Fruit fly (Drosophila melanogaster): Measurements from ENCODE around the gene yellow-e.

Gene yellow-e

DNA sequence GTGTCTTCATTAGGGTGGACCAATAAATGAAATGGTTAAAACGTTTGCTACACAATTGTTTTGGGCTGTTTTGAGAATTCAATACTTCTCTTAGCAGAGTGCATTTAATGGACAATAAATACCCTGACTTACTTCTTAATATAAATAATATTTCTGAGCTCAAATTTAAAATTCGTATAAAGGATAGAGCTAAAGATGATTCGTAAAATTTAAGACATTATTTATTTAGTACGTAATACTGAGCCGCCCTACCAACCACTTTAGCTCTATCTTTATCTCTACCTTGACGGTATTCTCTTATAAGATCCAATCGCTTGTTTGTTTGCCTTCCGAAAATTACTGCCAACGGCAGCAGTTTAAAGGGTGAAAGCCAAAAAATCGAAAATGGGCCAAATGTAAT lies 18.5 kb upstream of the yellow-e start (continued):
- TF ChIP-seq Hr39 (GFP tag; optimal IDR thresholded peaks at IDR 0.05), result peak; percentile 65
- TF ChIP-seq fkh (GFP tag; optimal IDR thresholded peaks at IDR 0.05), result peak; percentile 14
- peak; percentile 46 for TF ChIP-seq fd85E (GFP tag; optimal IDR thresholded peaks at IDR 0.05)
- peak; percentile 72 for TF ChIP-seq CG16779 (tag; optimal IDR thresholded peaks at IDR 0.05)
- TF ChIP-seq svp (GFP tag), result peak; percentile 83
- no peak for TF ChIP-seq CG6854 (GFP tag; optimal IDR thresholded peaks at IDR 0.05)
- peak; percentile 32 for TF ChIP-seq CG11902 (GFP tag; optimal IDR thresholded peaks at IDR 0.05)
- TF ChIP-seq CG31627 (GFP tag; optimal IDR thresholded peaks at IDR 0.05), result peak; percentile 62
- peak; percentile 77 for TF ChIP-seq CG10669 (GFP tag; optimal IDR thresholded peaks at IDR 0.05)
- peak; percentile 44 to 64 for TF ChIP-seq ss (GFP tag; optimal IDR thresholded peaks at IDR 0.05)
- peak; percentile 89 for TF ChIP-seq CG34406 (GFP tag; optimal IDR thresholded peaks at IDR 0.05)
- TF ChIP-seq CG7368 (GFP tag; optimal IDR thresholded peaks at IDR 0.05), result peak; percentile 80
- TF ChIP-seq CG3032 (tag; optimal IDR thresholded peaks at IDR 0.05), result peak; percentile 78
- TF ChIP-seq Lpt (GFP tag; optimal IDR thresholded peaks at IDR 0.05), result peak; percentile 42
- TF ChIP-seq dac (GFP tag; optimal IDR thresholded peaks at IDR 0.05), result peak; percentile 38
- peak; percentile 94 for TF ChIP-seq CG8119 (GFP tag; IDR thresholded peaks at IDR 0.05)
- peak; percentile 91 for TF ChIP-seq OdsH (GFP tag; optimal IDR thresholded peaks at IDR 0.05)
- peak; percentile 23 for TF ChIP-seq Ets21C (GFP tag; optimal IDR thresholded peaks at IDR 0.05)

DNA sequence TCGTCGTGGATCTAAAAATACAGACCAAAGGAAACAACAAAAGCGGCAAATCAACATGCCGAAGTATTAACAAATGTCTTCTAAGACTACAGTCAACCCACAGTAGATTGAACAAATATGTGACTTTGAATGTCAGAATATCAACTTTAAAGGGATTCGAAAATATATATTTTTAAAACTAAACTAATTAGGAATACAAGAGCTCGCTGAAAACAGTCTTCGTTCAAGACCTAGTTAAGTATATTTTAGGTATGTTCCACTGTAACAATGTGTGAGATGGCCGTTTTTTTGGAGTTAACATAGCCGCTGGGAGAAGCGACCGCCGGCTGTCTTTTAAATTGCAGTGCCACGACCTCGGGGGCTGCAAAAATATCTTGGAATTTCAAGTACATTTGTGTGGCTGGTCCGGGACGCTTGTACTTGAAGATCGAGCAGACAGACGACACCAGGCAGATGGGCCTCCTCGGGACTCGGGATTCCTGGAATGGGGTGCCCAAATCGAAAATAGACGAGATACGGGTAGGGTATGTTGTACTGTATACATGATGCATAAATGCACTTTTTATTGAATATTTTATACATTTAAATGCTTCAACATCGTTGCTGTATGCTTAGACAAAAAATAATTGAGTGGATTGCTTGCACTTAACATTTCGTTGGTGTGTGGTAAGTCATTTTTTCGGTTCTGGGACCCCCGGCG lies 13.4 kb upstream of the yellow-e start:
- TF ChIP-seq Eip93F (GFP tag; optimal IDR thresholded peaks at IDR 0.05), result no peak
- peak; percentile 85 for TF ChIP-seq CG15336 (GFP tag; IDR thresholded peaks at IDR 0.05)
- TF ChIP-seq Ets96B (tag; optimal IDR thresholded peaks at IDR 0.05), result peak; percentile 57
- TF ChIP-seq dsx (GFP tag; optimal IDR thresholded peaks at IDR 0.05; ENCODE audit: poor library complexity, severe bottlenecking), result peak; percentile 65
- peak; percentile 61 for TF ChIP-seq CG11762 (GFP tag; optimal IDR thresholded peaks at IDR 0.05; ENCODE audit: insufficient read depth)
- TF ChIP-seq fd85E (GFP tag; optimal IDR thresholded peaks at IDR 0.05), result peak; percentile 5
- peak; percentile 77 for TF ChIP-seq Hr4 (GFP tag; optimal IDR thresholded peaks at IDR 0.05)
- TF ChIP-seq fkh (GFP tag; optimal IDR thresholded peaks at IDR 0.05), result no peak
- no peak for TF ChIP-seq Hr38 (GFP tag; optimal IDR thresholded peaks at IDR 0.05)
- peak; percentile 53 for TF ChIP-seq lz (GFP tag; optimal IDR thresholded peaks at IDR 0.05)
- TF ChIP-seq CG1621 (tag; optimal IDR thresholded peaks at IDR 0.05), result peak; percentile 19
- peak; percentile 37 for TF ChIP-seq CG6808 (GFP tag; optimal IDR thresholded peaks at IDR 0.05)
- peak; percentile 58 for TF ChIP-seq Gug (GFP tag; IDR thresholded peaks at IDR 0.05)
- TF ChIP-seq Sox15 (GFP tag; optimal IDR thresholded peaks at IDR 0.05), result peak; percentile 38
- peak; percentile 77 for TF ChIP-seq pdm3 (GFP tag; optimal IDR thresholded peaks at IDR 0.05)
- TF ChIP-seq CG3032 (tag; optimal IDR thresholded peaks at IDR 0.05), result peak; percentile 50
- peak; percentile 70; the same call in 2 of the 3 replicates for TF ChIP-seq CG6163 (GFP tag; IDR thresholded peaks at IDR 0.05)
- TF ChIP-seq eg (GFP tag; IDR thresholded peaks at IDR 0.05), result peak; percentile 82
- peak; percentile 56 for TF ChIP-seq esn (GFP tag; optimal IDR thresholded peaks at IDR 0.05)
- TF ChIP-seq Blimp-1 (GFP tag; optimal IDR thresholded peaks at IDR 0.05), result no peak
- TF ChIP-seq cyc (GFP tag; optimal IDR thresholded peaks at IDR 0.05), result peak; percentile 55
- TF ChIP-seq Hr39 (GFP tag; optimal IDR thresholded peaks at IDR 0.05), result peak; percentile 72
- peak; percentile 80 for TF ChIP-seq CG3919 (GFP tag; optimal IDR thresholded peaks at IDR 0.05)
- TF ChIP-seq CG6276 (GFP tag; optimal IDR thresholded peaks at IDR 0.05), result peak; percentile 66
- peak; percentile 71 for TF ChIP-seq net (GFP tag; optimal IDR thresholded peaks at IDR 0.05)
- peak; percentile 39 for TF ChIP-seq vri (GFP tag; optimal IDR thresholded peaks at IDR 0.05)
- peak; percentile 73 for TF ChIP-seq CG10631 (GFP tag; optimal IDR thresholded peaks at IDR 0.05)
- TF ChIP-seq CG34406 (GFP tag; optimal IDR thresholded peaks at IDR 0.05), result peak; percentile 34
- peak; percentile 26 for TF ChIP-seq Sox102F (GFP tag; optimal IDR thresholded peaks at IDR 0.05)
- peak; percentile 49 for TF ChIP-seq CG6792 (GFP tag; optimal IDR thresholded peaks at IDR 0.05)
- TF ChIP-seq topi (GFP tag; optimal IDR thresholded peaks at IDR 0.05), result peak; percentile 61
- TF ChIP-seq CG31627 (GFP tag; optimal IDR thresholded peaks at IDR 0.05), result peak; percentile 64
- peak; percentile 60 for TF ChIP-seq spab (GFP tag; optimal IDR thresholded peaks at IDR 0.05)
- TF ChIP-seq achi (GFP tag; optimal IDR thresholded peaks at IDR 0.05), result peak; percentile 74
- peak; percentile 87 for TF ChIP-seq svp (GFP tag)
- peak; percentile 72 for TF ChIP-seq Sox14 (GFP tag; optimal IDR thresholded peaks at IDR 0.05)
- TF ChIP-seq Ets21C (GFP tag; optimal IDR thresholded peaks at IDR 0.05), result peak; percentile 2
- TF ChIP-seq CG6854 (GFP tag; optimal IDR thresholded peaks at IDR 0.05), result no peak
- TF ChIP-seq CG8319 (GFP tag; optimal IDR thresholded peaks at IDR 0.05), result peak; percentile 27

Data from whole organism, prepupa.